Fruit fly (Drosophila melanogaster) whole organism, wandering third instar larva: Measurements from ENCODE around the gene dsf.

Experiments used
- Rel ChIP-seq, 2 experiments: fragments of 200-800 bp; sonication (Bioruptor generic) in 1 of 2; optimal IDR thresholded peaks; 2 replicates in 1 of 2; 3 replicates in 1 of 2; lab custom pipeline; 2016 to 2019; ENCODE audit warnings: mild to moderate bottlenecking in 2 of 2, missing biosample characterization in 2 of 2, missing genetic modification characterization in 2 of 2, moderate library complexity in 1 of 2
- h ChIP-seq: fragments of 200-800 bp; sonication (Bioruptor generic); optimal IDR thresholded peaks from 3 replicates; lab custom pipeline; 2016; ENCODE audit warnings: missing biosample characterization, mild to moderate bottlenecking, missing genetic modification characterization
- sv ChIP-seq: fragments of 200-800 bp; sonication (Bioruptor generic); optimal IDR thresholded peaks from 3 replicates; lab custom pipeline; 2016; ENCODE audit warnings: missing biosample characterization, missing genetic modification characterization

Gene dsf

DNA sequence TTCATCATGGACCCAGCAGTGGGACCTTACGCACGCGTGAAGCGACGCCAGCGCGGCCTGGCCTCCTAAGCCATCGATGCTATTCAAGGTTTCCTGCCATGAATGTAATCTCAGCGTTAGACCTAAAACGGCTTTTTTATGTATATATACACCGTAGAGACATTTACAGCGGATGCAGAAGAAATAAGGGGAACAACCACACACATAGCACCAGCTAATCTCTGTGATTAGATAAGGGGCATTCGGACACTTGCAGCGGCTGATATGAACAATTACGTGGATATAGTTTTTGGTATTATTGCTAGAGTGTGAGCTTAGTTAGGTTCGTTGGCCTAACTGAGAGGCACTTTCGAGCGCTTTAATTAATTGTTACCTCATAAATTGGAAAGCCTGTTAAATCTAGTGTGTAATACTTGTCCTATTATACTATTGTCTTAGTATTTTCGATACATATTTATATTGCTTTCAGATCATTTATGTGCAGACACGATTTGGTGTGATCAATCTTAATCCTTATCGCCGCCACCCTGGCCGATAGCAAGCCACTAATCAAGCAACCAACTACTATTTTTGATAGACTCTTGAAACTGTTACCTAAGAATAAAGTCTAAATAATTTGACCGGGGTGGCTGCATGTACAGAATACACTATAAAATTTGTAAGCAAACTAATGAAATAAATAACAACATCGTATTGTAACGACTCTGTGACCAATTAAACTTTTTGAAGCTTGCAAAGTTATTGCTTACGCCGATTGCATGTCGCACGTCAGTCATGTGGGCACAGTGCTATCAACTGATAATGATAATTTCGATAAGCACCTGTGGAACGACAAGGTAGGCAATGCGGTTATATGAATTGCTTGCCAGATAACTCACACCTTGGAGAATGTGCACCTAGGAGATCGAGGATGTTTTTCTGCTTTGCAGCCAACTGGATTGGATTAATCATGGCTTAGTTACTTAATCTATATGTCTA is 62.7 kb downstream of the dsf start:
- TF ChIP-seq Rel (GFP tag; optimal IDR thresholded peaks at IDR 0.05; lab: Kevin White, UChicago) (no peak), Rel (tag; optimal IDR thresholded peaks at IDR 0.05; lab: Kevin White, UChicago) (peak; percentile 93), h (peak; percentile 39), sv (no peak)
